Worm (Caenorhabditis elegans) whole organism, L2 larva: Measurements from ENCODE around the gene gon-1.

Experiments
- alr-1 ChIP-seq: fragments of 150-350 bp; optimal IDR thresholded peaks from 2 replicates; lab custom pipeline; 2014; ENCODE audit warnings: missing biosample characterization, missing genetic modification characterization
- elt-1 ChIP-seq: fragments of 150-350 bp; optimal IDR thresholded peaks from 2 replicates; lab custom pipeline; 2014; ENCODE audit warnings: missing biosample characterization, missing genetic modification characterization
- snpc-4 ChIP-seq: fragments of 150-350 bp; optimal IDR thresholded peaks from 2 replicates; lab custom pipeline; 2014; ENCODE audit warnings: missing biosample characterization, missing genetic modification characterization

ce11 chrIV:9948035-9948434, 5.2 kb downstream of the gon-1 start:
- no peak for TF ChIP-seq snpc-4
- TF ChIP-seq alr-1: no peak
- TF ChIP-seq elt-1 (tag; lab: Kevin White, UChicago): no peak
